Fruit fly (Drosophila melanogaster) whole organism, prepupa: Measurements from ENCODE around the gene Rpp21.

Experiments used
- Blimp-1 ChIP-seq: fragments of 200-800 bp; sonication (Bioruptor generic); optimal IDR thresholded peaks from 3 replicates; lab custom pipeline; 2017; ENCODE audit warnings: missing biosample characterization, missing genetic modification characterization, mild to moderate bottlenecking, moderate library complexity, missing genetic modification reagents
- CG10669 ChIP-seq: fragments of 200-800 bp; sonication (Bioruptor generic); optimal IDR thresholded peaks from 3 replicates; lab custom pipeline; 2018; ENCODE audit warnings: missing biosample characterization, mild to moderate bottlenecking, missing genetic modification characterization, moderate library complexity
- CG11294 ChIP-seq: fragments of 200-800 bp; sonication (Bioruptor generic); IDR thresholded peaks from 2 replicates; pipeline ENCODE4 v1.3.6; 2022; ENCODE audit warnings: missing biosample characterization, missing genetic modification characterization
- CG11762 ChIP-seq: fragments of 200-800 bp; sonication (Bioruptor generic); optimal IDR thresholded peaks from 3 replicates; lab custom pipeline; 2016; ENCODE audit warnings: missing biosample characterization, missing genetic modification characterization; ENCODE audit not compliant: insufficient read depth
- CG15336 ChIP-seq: fragments of 200-800 bp; sonication (Bioruptor generic); IDR thresholded peaks from 2 replicates; pipeline ENCODE4 v1.3.6; 2022; ENCODE audit warnings: missing biosample characterization, missing genetic modification characterization
- CG1621 ChIP-seq: fragments of 200-800 bp; sonication (Bioruptor generic); optimal IDR thresholded peaks from 3 replicates; lab custom pipeline; 2018; ENCODE audit warnings: missing biosample characterization, mild to moderate bottlenecking, missing genetic modification characterization
- CG16779 ChIP-seq: fragments of 200-800 bp; sonication (Bioruptor generic); optimal IDR thresholded peaks from 3 replicates; lab custom pipeline; 2017; ENCODE audit warnings: missing biosample characterization, mild to moderate bottlenecking, missing genetic modification characterization
- CG31627 ChIP-seq: fragments of 200-800 bp; sonication (Bioruptor generic); optimal IDR thresholded peaks from 3 replicates; lab custom pipeline; 2016; ENCODE audit warnings: missing biosample characterization, missing genetic modification characterization
- CG6163 ChIP-seq: fragments of 200-800 bp; sonication (Bioruptor generic); IDR thresholded peaks from 3 replicates; pipeline ENCODE4 v1.3.6; 2022; ENCODE audit warnings: missing biosample characterization, missing genetic modification characterization
- CG6276 ChIP-seq: fragments of 200-800 bp; sonication (Bioruptor generic); optimal IDR thresholded peaks from 2 replicates; lab custom pipeline; 2017; ENCODE audit warnings: missing biosample characterization, mild to moderate bottlenecking, missing genetic modification characterization
- CG6792 ChIP-seq: fragments of 200-800 bp; sonication (Bioruptor generic); optimal IDR thresholded peaks from 3 replicates; lab custom pipeline; 2016; ENCODE audit warnings: missing biosample characterization, missing genetic modification characterization
- CG6808 ChIP-seq: fragments of 200-800 bp; sonication (Bioruptor generic); optimal IDR thresholded peaks from 3 replicates; lab custom pipeline; 2017; ENCODE audit warnings: missing biosample characterization, missing genetic modification characterization, mild to moderate bottlenecking, moderate library complexity, missing genetic modification reagents
- CG6854 ChIP-seq: fragments of 200-800 bp; sonication (Bioruptor generic); optimal IDR thresholded peaks from 2 replicates; lab custom pipeline; 2017; ENCODE audit warnings: missing biosample characterization, mild to moderate bottlenecking, missing genetic modification characterization
- CG7368 ChIP-seq: fragments of 200-800 bp; sonication (Bioruptor generic); optimal IDR thresholded peaks from 3 replicates; lab custom pipeline; 2016; ENCODE audit warnings: missing biosample characterization, missing genetic modification characterization
- CG8319 ChIP-seq: fragments of 200-800 bp; sonication (Bioruptor generic); optimal IDR thresholded peaks from 3 replicates; lab custom pipeline; 2016; ENCODE audit warnings: missing biosample characterization, missing genetic modification characterization
- CG9139 ChIP-seq: fragments of 200-800 bp; sonication (Bioruptor generic); optimal IDR thresholded peaks from 3 replicates; lab custom pipeline; 2017; ENCODE audit warnings: missing biosample characterization, mild to moderate bottlenecking, missing genetic modification characterization
- Eip75B ChIP-seq: fragments of 200-800 bp; sonication (Bioruptor generic); optimal IDR thresholded peaks from 3 replicates; lab custom pipeline; 2016; ENCODE audit warnings: missing biosample characterization, missing genetic modification characterization
- Eip78C ChIP-seq: fragments of 200-800 bp; sonication (Bioruptor generic); peaks from one replicate; lab custom pipeline; 2016; ENCODE audit warnings: missing biosample characterization, missing genetic modification characterization
- Gug ChIP-seq: fragments of 200-800 bp; sonication (Bioruptor generic); IDR thresholded peaks from 2 replicates; pipeline ENCODE4 v1.3.6; 2022; ENCODE audit warnings: missing biosample characterization, missing genetic modification characterization
- Hr38 ChIP-seq: sonication (Bioruptor generic); optimal IDR thresholded peaks from 2 replicates; lab custom pipeline; 2016; ENCODE audit warnings: missing biosample characterization, missing genetic modification characterization
- Hr39 ChIP-seq: fragments of 200-800 bp; sonication (Bioruptor generic); optimal IDR thresholded peaks from 2 replicates; lab custom pipeline; 2016; ENCODE audit warnings: missing biosample characterization, missing genetic modification characterization
- Hr4 ChIP-seq: fragments of 200-800 bp; sonication (Bioruptor generic); optimal IDR thresholded peaks from 3 replicates; lab custom pipeline; 2016; ENCODE audit warnings: missing biosample characterization, missing genetic modification characterization
- Lpt ChIP-seq: fragments of 200-800 bp; sonication (Bioruptor generic); optimal IDR thresholded peaks from 3 replicates; lab custom pipeline; 2016; ENCODE audit warnings: missing biosample characterization, missing genetic modification characterization
- Met ChIP-seq: fragments of 200-800 bp; sonication (Bioruptor generic); optimal IDR thresholded peaks from 3 replicates; lab custom pipeline; 2016; ENCODE audit warnings: missing biosample characterization, missing genetic modification characterization
- OdsH ChIP-seq: fragments of 200-800 bp; sonication (Bioruptor generic); optimal IDR thresholded peaks from 3 replicates; lab custom pipeline; 2016; ENCODE audit warnings: missing biosample characterization, missing genetic modification characterization
- Sox102F ChIP-seq: fragments of 200-800 bp; sonication (Bioruptor generic); optimal IDR thresholded peaks from 2 replicates; lab custom pipeline; 2016; ENCODE audit warnings: missing biosample characterization, mild to moderate bottlenecking, missing genetic modification characterization
- achi ChIP-seq: fragments of 200-800 bp; sonication (Bioruptor generic); optimal IDR thresholded peaks from 3 replicates; lab custom pipeline; 2016; ENCODE audit warnings: missing biosample characterization, missing genetic modification characterization
- cyc ChIP-seq: fragments of 200-800 bp; sonication (Bioruptor generic); optimal IDR thresholded peaks from 3 replicates; lab custom pipeline; 2016; ENCODE audit warnings: missing biosample characterization, missing genetic modification characterization
- dac ChIP-seq: fragments of 200-800 bp; sonication (Bioruptor generic); optimal IDR thresholded peaks from 2 replicates; lab custom pipeline; 2017; ENCODE audit warnings: missing biosample characterization, mild to moderate bottlenecking, missing genetic modification characterization
- esn ChIP-seq: fragments of 200-800 bp; sonication (Bioruptor generic); optimal IDR thresholded peaks from 2 replicates; lab custom pipeline; 2016; ENCODE audit warnings: missing biosample characterization, mild to moderate bottlenecking, missing genetic modification characterization, moderate library complexity
- fd59A ChIP-seq: fragments of 200-800 bp; sonication (Bioruptor generic); optimal IDR thresholded peaks from 2 replicates; lab custom pipeline; 2017; ENCODE audit warnings: missing biosample characterization, mild to moderate bottlenecking, missing genetic modification characterization, missing genetic modification reagents
- fkh ChIP-seq: fragments of 200-800 bp; sonication (Bioruptor generic); optimal IDR thresholded peaks from 3 replicates; lab custom pipeline; 2017; ENCODE audit warnings: missing biosample characterization, mild to moderate bottlenecking, missing genetic modification characterization, moderate library complexity
- net ChIP-seq: fragments of 200-800 bp; sonication (Bioruptor generic); optimal IDR thresholded peaks from 3 replicates; lab custom pipeline; 2016; ENCODE audit warnings: missing biosample characterization, missing genetic modification characterization
- salr ChIP-seq, 2 experiments: fragments of 200-800 bp; sonication (Bioruptor generic); optimal IDR thresholded peaks; 3 replicates each; lab custom pipeline; 2016 to 2018; ENCODE audit warnings: missing biosample characterization in 2 of 2, missing genetic modification characterization in 2 of 2, mild to moderate bottlenecking in 1 of 2
- spab ChIP-seq: fragments of 200-800 bp; sonication (Bioruptor generic); optimal IDR thresholded peaks from 2 replicates; lab custom pipeline; 2017; ENCODE audit warnings: missing biosample characterization, mild to moderate bottlenecking, missing genetic modification characterization, missing genetic modification reagents
- ss ChIP-seq, 2 experiments: fragments of 200-800 bp; sonication (Bioruptor generic); optimal IDR thresholded peaks; 2 replicates in 1 of 2; 3 replicates in 1 of 2; lab custom pipeline; 2017 to 2018; ENCODE audit warnings: mild to moderate bottlenecking in 2 of 2, missing biosample characterization in 2 of 2, missing genetic modification characterization in 2 of 2, moderate library complexity in 1 of 2
- svp ChIP-seq: fragments of 200-800 bp; sonication (Bioruptor generic); peaks from one replicate; lab custom pipeline; 2016; ENCODE audit warnings: missing biosample characterization, missing genetic modification characterization
- topi ChIP-seq: fragments of 200-800 bp; sonication (Bioruptor generic); optimal IDR thresholded peaks from 3 replicates; lab custom pipeline; 2016; ENCODE audit warnings: missing biosample characterization, missing genetic modification characterization
- vri ChIP-seq: fragments of 200-800 bp; sonication (Bioruptor generic); optimal IDR thresholded peaks from 3 replicates; lab custom pipeline; 2016; ENCODE audit warnings: missing biosample characterization, mild to moderate bottlenecking, missing genetic modification characterization

Rpp21 gene

dm6 chrX:1041407-1042038 is 11.0 kb downstream of the Rpp21 start (continued):
- no peak for TF ChIP-seq ss (GFP tag; optimal IDR thresholded peaks at IDR 0.05; lab: Kevin White, UChicago)
- TF ChIP-seq Hr4 (GFP tag; lab: Kevin White, UChicago) = peak; percentile 58
- peak; percentile 25 for TF ChIP-seq Met (GFP tag; lab: Kevin White, UChicago)
- peak; percentile 47 for TF ChIP-seq esn
- no peak for TF ChIP-seq CG9139
- TF ChIP-seq CG11762 = no peak
- no peak for TF ChIP-seq Hr38 (GFP tag; lab: Kevin White, UChicago)
- no peak for TF ChIP-seq CG16779 (tag; lab: Kevin White, UChicago)
- peak; percentile 43; the same call in 1 of the 2 replicates for TF ChIP-seq Gug (GFP tag; lab: Robert Waterston, UW)
- TF ChIP-seq CG31627 (GFP tag; lab: Kevin White, UChicago) = peak; percentile 42
- TF ChIP-seq Eip78C (GFP tag; lab: Kevin White, UChicago) = peak; percentile 76
- no peak for TF ChIP-seq CG1621 (tag; lab: Kevin White, UChicago)
- peak; percentile 18 for TF ChIP-seq dac (GFP tag; lab: Kevin White, UChicago)
- TF ChIP-seq achi (GFP tag; lab: Kevin White, UChicago) = peak; percentile 10
- no peak for TF ChIP-seq CG8319 (GFP tag; lab: Kevin White, UChicago)
- TF ChIP-seq fkh (GFP tag; lab: Kevin White, UChicago) = no peak
- TF ChIP-seq Sox102F (GFP tag; lab: Kevin White, UChicago) = peak; percentile 45
- TF ChIP-seq CG6792 = peak; percentile 27
- peak in 1 of 2 experiments; percentile 35 for TF ChIP-seq salr (GFP tag; optimal IDR thresholded peaks at IDR 0.05; lab: Kevin White, UChicago)
- TF ChIP-seq topi (GFP tag; lab: Kevin White, UChicago) = peak; percentile 46
- peak; percentile 68 for TF ChIP-seq CG6163 (GFP tag; lab: Robert Waterston, UW)
- peak; percentile 75 for TF ChIP-seq CG15336 (GFP tag; lab: Robert Waterston, UW)
- TF ChIP-seq CG7368 = peak; percentile 20
- TF ChIP-seq Blimp-1 (GFP tag; lab: Kevin White, UChicago) = no peak
- no peak for TF ChIP-seq CG11294 (GFP tag; lab: Robert Waterston, UW)
- no peak for TF ChIP-seq spab (GFP tag; lab: Kevin White, UChicago)
- peak; percentile 30 for TF ChIP-seq Eip75B (GFP tag; lab: Kevin White, UChicago)
- TF ChIP-seq net = no peak
- no peak for TF ChIP-seq vri (GFP tag; lab: Kevin White, UChicago)
- TF ChIP-seq CG6276 (GFP tag; lab: Kevin White, UChicago) = peak; percentile 56
- peak; percentile 30 for TF ChIP-seq CG10669 (GFP tag; lab: Kevin White, UChicago)
- no peak for TF ChIP-seq CG6808 (GFP tag; lab: Kevin White, UChicago)
- TF ChIP-seq svp (GFP tag; lab: Kevin White, UChicago) = peak; percentile 69
- TF ChIP-seq fd59A (GFP tag; lab: Kevin White, UChicago) = no peak
- TF ChIP-seq OdsH (GFP tag; lab: Kevin White, UChicago) = peak; percentile 26
- TF ChIP-seq, all 60 proteins: peak for 35

dm6 chrX:1045924-1046323 is 15.4 kb downstream of the Rpp21 start, which contains the start of gene CG42259:
Gene CG42259 (plus strand): TSS chrX:1046224.
- TF ChIP-seq topi (GFP tag; lab: Kevin White, UChicago) (no peak), CG7368 (no peak), fkh (GFP tag; lab: Kevin White, UChicago) (no peak), CG6854 (GFP tag; lab: Kevin White, UChicago) (no peak), CG16779 (tag; lab: Kevin White, UChicago) (no peak), CG6163 (GFP tag; lab: Robert Waterston, UW) (no peak), Lpt (no peak), Eip78C (GFP tag; lab: Kevin White, UChicago) (no peak), cyc (GFP tag; lab: Kevin White, UChicago) (no peak), net (no peak), dac (GFP tag; lab: Kevin White, UChicago) (no peak), spab (GFP tag; lab: Kevin White, UChicago) (no peak), Hr4 (GFP tag; lab: Kevin White, UChicago) (no peak), CG10669 (GFP tag; lab: Kevin White, UChicago) (no peak), Hr39 (no peak)
